Worm (Caenorhabditis elegans) whole organism, midembryonic: ENCODE results near the gene C05E4.7.

Source experiments
- T22C8.4 ChIP-seq: fragments of 200-800 bp; sonication (Bioruptor generic); IDR thresholded peaks from 2 replicates; pipeline ENCODE4 v1.3.6; 2022; ENCODE audit warnings: missing genetic modification characterization, missing compliant biosample characterization
- cog-1 ChIP-seq: sonication (generic microtip); optimal IDR thresholded peaks from 2 replicates; lab custom pipeline; 2016; ENCODE audit warnings: missing genetic modification characterization, missing compliant biosample characterization
- flt-1 ChIP-seq: fragments of 200-800 bp; sonication (Bioruptor generic); IDR thresholded peaks from 2 replicates; pipeline ENCODE4 v1.3.6; 2022; ENCODE audit warnings: missing genetic modification characterization, missing compliant biosample characterization
- klf-2 ChIP-seq: fragments of 200-800 bp; sonication (Bioruptor generic); conservative IDR thresholded peaks from 2 replicates; pipeline ENCODE4 v1.3.6; 2022; ENCODE audit warnings: missing genetic modification reagents, missing genetic modification characterization, missing compliant biosample characterization
- med-1 ChIP-seq: sonication (generic microtip); optimal IDR thresholded peaks from 2 replicates; lab custom pipeline; 2017; ENCODE audit warnings: missing genetic modification characterization, mild to moderate bottlenecking, missing compliant biosample characterization, antibody characterized with exemption, missing genetic modification reagents; ENCODE audit not compliant: insufficient read depth
- ref-1 ChIP-seq: fragments of 200-800 bp; sonication (Bioruptor generic); conservative IDR thresholded peaks from 2 replicates; pipeline ENCODE4 v1.3.6; 2022; ENCODE audit warnings: missing genetic modification reagents, missing genetic modification characterization, missing compliant biosample characterization
- tab-1 ChIP-seq: fragments of 200-800 bp; sonication (Bioruptor generic); IDR thresholded peaks from 2 replicates; pipeline ENCODE4 v1.3.6; 2022; ENCODE audit warnings: missing genetic modification characterization, missing compliant biosample characterization
- ztf-23 ChIP-seq: fragments of 200-800 bp; sonication (Bioruptor generic); IDR thresholded peaks from 2 replicates; pipeline ENCODE4 v1.3.6; 2022; ENCODE audit warnings: missing genetic modification reagents, missing genetic modification characterization, missing compliant biosample characterization
- ztf-29 ChIP-seq: fragments of 200-800 bp; sonication (Bioruptor generic); IDR thresholded peaks from 2 replicates; pipeline ENCODE4 v1.3.6; 2022; ENCODE audit warnings: missing genetic modification reagents, missing genetic modification characterization, missing compliant biosample characterization

C05E4.7 gene

ce11 chrV:774341-774740 is 32.4 kb downstream of the C05E4.7 start:
- no peak for TF ChIP-seq flt-1 (GFP tag; lab: Robert Waterston, UW)
- TF ChIP-seq ztf-29 (GFP tag; lab: Robert Waterston, UW): no peak
- TF ChIP-seq tab-1 (GFP tag; lab: Robert Waterston, UW): no peak
- no peak for TF ChIP-seq T22C8.4 (GFP tag; lab: Robert Waterston, UW)
- no peak for TF ChIP-seq med-1

DNA sequence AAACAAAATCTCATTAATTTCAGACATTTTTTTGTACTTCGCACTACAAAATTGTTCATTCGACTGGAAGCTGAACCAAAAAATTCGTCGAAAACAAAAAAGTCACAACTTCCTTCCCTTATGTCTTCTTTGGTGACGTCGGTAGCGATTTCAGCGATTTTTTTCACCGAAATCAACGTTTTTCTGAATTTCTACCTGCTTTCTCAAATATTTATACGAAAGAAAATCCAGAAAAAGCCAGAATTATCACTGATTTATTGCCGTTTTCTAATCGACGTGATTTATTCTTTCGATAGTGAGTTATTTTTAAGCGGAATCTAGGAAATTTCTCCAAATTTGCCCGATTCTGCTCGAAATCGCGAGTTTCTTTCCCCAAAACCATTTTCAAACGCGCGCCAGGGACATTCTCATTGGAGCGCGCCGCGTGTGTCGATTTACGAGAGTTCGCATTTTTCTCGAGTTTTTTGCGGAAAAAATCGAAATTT is 33.0 kb downstream of the C05E4.7 start, which contains the start of gene srbc-58:
Gene srbc-58 (plus strand): TSS at position 121 of the 485 bp plus-strand sequence.
- TF ChIP-seq cog-1 (tag; lab: Kevin White, UChicago): no peak
- no peak for TF ChIP-seq med-1
- no peak for TF ChIP-seq klf-2 (GFP tag; lab: Robert Waterston, UW)
- TF ChIP-seq tab-1 (GFP tag; lab: Robert Waterston, UW): no peak
- no peak for TF ChIP-seq ref-1 (GFP tag; lab: Robert Waterston, UW)
- no peak for TF ChIP-seq ztf-23 (GFP tag; lab: Robert Waterston, UW)
- TF ChIP-seq flt-1 (GFP tag; lab: Robert Waterston, UW): no peak
- no peak for TF ChIP-seq T22C8.4 (GFP tag; lab: Robert Waterston, UW)
- TF ChIP-seq ztf-29 (GFP tag; lab: Robert Waterston, UW): no peak

- TF ChIP-seq med-1 (no peak), flt-1 (GFP tag; lab: Robert Waterston, UW) (no peak), T22C8.4 (GFP tag; lab: Robert Waterston, UW) (no peak), tab-1 (GFP tag; lab: Robert Waterston, UW) (no peak)
These were observed 35.4 kb downstream of the C05E4.7 start, which contains the start of gene R09E12.9 for ce11 chrV:777285-777684. R09E12.9 (plus strand) TSS chrV:777600.

DNA sequence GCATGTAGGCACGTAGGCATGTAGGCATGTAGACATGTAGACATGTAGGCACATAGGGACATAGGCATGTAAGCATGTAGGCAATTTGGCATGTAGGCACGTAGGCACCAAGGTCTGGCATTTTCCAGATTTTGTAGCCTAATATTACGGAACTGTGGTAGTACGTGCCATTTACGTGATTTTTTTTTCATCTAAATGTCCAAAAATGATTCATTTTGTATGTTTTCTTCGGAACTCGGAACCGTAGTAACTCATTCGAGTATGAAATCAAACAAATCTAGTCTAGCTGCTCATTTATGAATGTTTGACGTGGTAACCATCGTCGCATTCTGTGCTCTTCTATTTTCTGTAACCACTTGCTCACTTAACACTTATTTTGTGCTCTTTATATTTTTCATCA is 36.4 kb downstream of the C05E4.7 start, which contains the start of gene srbc-59:
Gene srbc-59 (plus strand): TSS at position 301 of the 400 bp plus-strand sequence.
- TF ChIP-seq ref-1 (GFP tag; lab: Robert Waterston, UW): no peak
- no peak for TF ChIP-seq ztf-29 (GFP tag; lab: Robert Waterston, UW)
- no peak for TF ChIP-seq T22C8.4 (GFP tag; lab: Robert Waterston, UW)
- no peak for TF ChIP-seq ztf-23 (GFP tag; lab: Robert Waterston, UW)
- no peak for TF ChIP-seq klf-2 (GFP tag; lab: Robert Waterston, UW)
- TF ChIP-seq med-1: no peak
- no peak for TF ChIP-seq flt-1 (GFP tag; lab: Robert Waterston, UW)
- TF ChIP-seq tab-1 (GFP tag; lab: Robert Waterston, UW): no peak
- TF ChIP-seq cog-1 (tag; lab: Kevin White, UChicago): no peak

DNA sequence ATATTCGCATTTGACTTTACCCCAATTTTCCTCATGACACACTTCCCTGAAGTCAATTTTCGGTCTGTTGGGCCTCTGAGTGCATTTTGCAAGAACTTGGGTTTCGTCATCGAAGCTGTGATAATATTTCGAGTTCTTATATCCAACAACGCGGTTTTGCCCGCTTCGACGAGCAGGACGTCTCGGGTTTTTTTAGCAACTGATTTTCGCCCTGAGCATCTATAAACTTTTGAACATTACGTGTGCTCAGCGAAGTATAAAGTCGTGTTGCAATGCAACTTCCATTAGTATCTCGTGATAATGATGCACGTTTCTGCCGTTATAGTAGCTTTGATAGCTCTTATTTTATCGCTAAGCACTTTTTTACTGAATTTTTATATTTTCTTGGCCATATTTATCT is 38.1 kb downstream of the C05E4.7 start, which contains the start of gene srbc-60:
Gene srbc-60 (plus strand): TSS at position 301 of the 400 bp plus-strand sequence.
- TF ChIP-seq flt-1 (GFP tag; lab: Robert Waterston, UW): no peak
- no peak for TF ChIP-seq med-1
- no peak for TF ChIP-seq cog-1 (tag; lab: Kevin White, UChicago)
- no peak for TF ChIP-seq ztf-29 (GFP tag; lab: Robert Waterston, UW)
- no peak for TF ChIP-seq klf-2 (GFP tag; lab: Robert Waterston, UW)
- TF ChIP-seq ref-1 (GFP tag; lab: Robert Waterston, UW): no peak
- no peak for TF ChIP-seq ztf-23 (GFP tag; lab: Robert Waterston, UW)
- TF ChIP-seq T22C8.4 (GFP tag; lab: Robert Waterston, UW): no peak
- no peak for TF ChIP-seq tab-1 (GFP tag; lab: Robert Waterston, UW)

DNA sequence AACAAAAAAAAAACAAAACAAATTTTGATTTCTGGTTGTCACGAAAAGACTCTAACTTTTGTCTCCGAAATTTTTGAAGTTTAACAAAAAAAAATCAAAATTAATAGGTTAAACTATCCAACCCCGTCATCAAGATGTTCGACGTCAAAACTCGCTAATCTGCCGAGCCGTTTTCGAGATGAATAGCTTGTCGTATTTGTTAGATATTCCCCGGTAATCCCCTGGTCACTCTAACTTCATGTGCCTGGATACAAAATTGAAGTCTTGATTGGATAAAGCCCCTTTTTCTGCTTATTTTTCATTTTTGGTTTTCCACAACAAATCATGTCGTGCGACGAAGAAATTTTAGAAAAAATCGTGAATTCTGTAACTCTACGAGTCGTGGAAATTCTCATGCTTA is 40.5 kb downstream of the C05E4.7 start, which contains the start of gene srab-16:
Gene srab-16 (plus strand): TSS at position 301 of the 400 bp plus-strand sequence.
- TF ChIP-seq ztf-23 (GFP tag; lab: Robert Waterston, UW) (no peak), med-1 (no peak), klf-2 (GFP tag; lab: Robert Waterston, UW) (no peak), ref-1 (GFP tag; lab: Robert Waterston, UW) (no peak), cog-1 (tag; lab: Kevin White, UChicago) (no peak)
